Fruit fly (Drosophila melanogaster) whole organism, embryonic: ENCODE data around the gene mRpL10.
A peak's percentile ranks its signal among the peaks of the same experiment; 100 is the strongest.

Source experiments
- ATbp ChIP-seq: fragments of 200-800 bp; sonication (Bioruptor generic); optimal IDR thresholded peaks from 2 replicates; lab custom pipeline; 2017; ENCODE audit warnings: missing biosample characterization, mild to moderate bottlenecking, missing genetic modification characterization, missing genetic modification reagents
- Blimp-1 ChIP-seq: fragments of 200-800 bp; sonication (Bioruptor generic); optimal IDR thresholded peaks from 3 replicates; lab custom pipeline; 2018; ENCODE audit warnings: missing biosample characterization, missing genetic modification characterization, mild to moderate bottlenecking, moderate library complexity, missing genetic modification reagents
- CG10959 ChIP-seq: fragments of 200-800 bp; sonication (Bioruptor generic); IDR thresholded peaks from 2 replicates; pipeline ENCODE4 v1.3.6; 2022; ENCODE audit warnings: missing biosample characterization, missing genetic modification characterization
- CG11504 ChIP-seq: fragments of 200-800 bp; sonication (Bioruptor generic); optimal IDR thresholded peaks from 3 replicates; lab custom pipeline; 2019; ENCODE audit warnings: missing biosample characterization, mild to moderate bottlenecking, missing genetic modification characterization, moderate library complexity
- CG12104 ChIP-seq: fragments of 200-800 bp; sonication (Bioruptor generic); optimal IDR thresholded peaks from 3 replicates; lab custom pipeline; 2016; ENCODE audit warnings: missing biosample characterization, missing genetic modification characterization
- CG12391 ChIP-seq: fragments of 200-800 bp; sonication (Bioruptor generic); optimal IDR thresholded peaks from 3 replicates; lab custom pipeline; 2018; ENCODE audit warnings: missing biosample characterization, mild to moderate bottlenecking, missing genetic modification characterization, moderate library complexity
- CG13775 ChIP-seq: fragments of 200-800 bp; sonication (Bioruptor generic); optimal IDR thresholded peaks from 3 replicates; lab custom pipeline; 2017; ENCODE audit warnings: missing biosample characterization, mild to moderate bottlenecking, missing genetic modification characterization
- CG14441 ChIP-seq: fragments of 200-800 bp; sonication (Bioruptor generic); IDR thresholded peaks from 2 replicates; pipeline ENCODE4 v1.3.6; 2022; ENCODE audit warnings: missing biosample characterization, missing genetic modification characterization
- CG14710 ChIP-seq: fragments of 200-800 bp; sonication (Bioruptor generic); optimal IDR thresholded peaks from 3 replicates; lab custom pipeline; 2019; ENCODE audit warnings: missing biosample characterization, mild to moderate bottlenecking, missing genetic modification characterization, moderate library complexity
- CG14860 ChIP-seq: fragments of 200-800 bp; sonication (Bioruptor generic); IDR thresholded peaks from 3 replicates; pipeline ENCODE4 v1.3.6; 2022; ENCODE audit warnings: missing biosample characterization, missing genetic modification characterization; ENCODE audit not compliant: partially characterized antibody
- CG15073 ChIP-seq: fragments of 200-800 bp; sonication (Bioruptor generic); optimal IDR thresholded peaks from 2 replicates; lab custom pipeline; 2016; ENCODE audit warnings: missing biosample characterization, missing genetic modification characterization
- CG15601 ChIP-seq: fragments of 200-800 bp; sonication (Bioruptor generic); optimal IDR thresholded peaks from 3 replicates; lab custom pipeline; 2019; ENCODE audit warnings: missing biosample characterization, mild to moderate bottlenecking, missing genetic modification characterization, moderate library complexity
- CG30020 ChIP-seq: fragments of 200-800 bp; optimal IDR thresholded peaks from 2 replicates; lab custom pipeline; 2019; ENCODE audit warnings: missing biosample characterization, mild to moderate bottlenecking, missing genetic modification characterization, moderate library complexity
- CG3065 ChIP-seq: fragments of 200-800 bp; sonication (Bioruptor generic); optimal IDR thresholded peaks from 2 replicates; lab custom pipeline; 2016; ENCODE audit warnings: missing biosample characterization, missing genetic modification characterization
- CG34422 ChIP-seq: fragments of 200-800 bp; sonication (Bioruptor generic); IDR thresholded peaks from 3 replicates; pipeline ENCODE4 v1.3.6; 2022; ENCODE audit warnings: missing biosample characterization, missing genetic modification characterization
- CG3847 ChIP-seq: fragments of 200-800 bp; sonication (Bioruptor generic); IDR thresholded peaks from 2 replicates; pipeline ENCODE4 v1.3.6; 2022; ENCODE audit warnings: missing biosample characterization, missing genetic modification characterization
- CG4617 ChIP-seq: fragments of 200-800 bp; sonication (Bioruptor generic); optimal IDR thresholded peaks from 3 replicates; lab custom pipeline; 2016; ENCODE audit warnings: missing biosample characterization, missing genetic modification characterization, borderline replicate concordance
- CG6254 ChIP-seq: fragments of 200-800 bp; sonication (Bioruptor generic); optimal IDR thresholded peaks from 3 replicates; lab custom pipeline; 2017; ENCODE audit warnings: mild to moderate bottlenecking, missing biosample characterization, missing genetic modification reagents, missing genetic modification characterization
- CG8281 ChIP-seq: fragments of 200-800 bp; sonication (Bioruptor generic); optimal IDR thresholded peaks from 2 replicates; lab custom pipeline; 2018; ENCODE audit warnings: missing biosample characterization, mild to moderate bottlenecking, missing genetic modification characterization, moderate library complexity
- CG8359 ChIP-seq: fragments of 200-800 bp; sonication (Bioruptor generic); optimal IDR thresholded peaks from 2 replicates; lab custom pipeline; 2017; ENCODE audit warnings: missing biosample characterization, mild to moderate bottlenecking, missing genetic modification characterization, borderline replicate concordance
- CG8765 ChIP-seq: fragments of 200-800 bp; sonication (Bioruptor generic); IDR thresholded peaks from 2 replicates; pipeline ENCODE4 v1.3.6; 2022; ENCODE audit warnings: missing biosample characterization, missing genetic modification characterization
- CkIIα-i1 ChIP-seq: fragments of 200-800 bp; sonication (Bioruptor generic); IDR thresholded peaks from 2 replicates; pipeline ENCODE4 v1.3.6; 2022; ENCODE audit warnings: missing biosample characterization, missing genetic modification characterization
- Dip2 ChIP-seq: fragments of 200-800 bp; sonication (Bioruptor generic); IDR thresholded peaks from 2 replicates; pipeline ENCODE4 v1.3.6; 2022; ENCODE audit warnings: missing biosample characterization, missing genetic modification characterization
- Dref ChIP-seq: fragments of 200-800 bp; sonication (Bioruptor generic); IDR thresholded peaks from 2 replicates; pipeline ENCODE4 v1.3.6; 2022; ENCODE audit warnings: missing biosample characterization, missing genetic modification characterization
- E2f2 ChIP-seq: fragments of 200-800 bp; sonication (Bioruptor generic); IDR thresholded peaks from 2 replicates; pipeline ENCODE4 v1.3.6; 2022; ENCODE audit warnings: missing biosample characterization, missing genetic modification characterization
- Ets97D ChIP-seq: fragments of 200-800 bp; sonication (Bioruptor generic); optimal IDR thresholded peaks from 3 replicates; lab custom pipeline; 2016; ENCODE audit warnings: missing biosample characterization, missing genetic modification characterization
- Hey ChIP-seq: fragments of 200-800 bp; sonication (Bioruptor generic); optimal IDR thresholded peaks from 3 replicates; lab custom pipeline; 2018; ENCODE audit warnings: missing biosample characterization, mild to moderate bottlenecking, missing genetic modification characterization
- HmgZ ChIP-seq: fragments of 200-800 bp; sonication (Bioruptor generic); optimal IDR thresholded peaks from 2 replicates; lab custom pipeline; 2018; ENCODE audit warnings: missing biosample characterization, mild to moderate bottlenecking, missing genetic modification characterization
- Hr39 ChIP-seq: fragments of >200 bp; optimal IDR thresholded peaks from 2 replicates; lab custom pipeline; 2017
- MESR4 ChIP-seq: fragments of 200-800 bp; sonication (Bioruptor generic); optimal IDR thresholded peaks from 2 replicates; lab custom pipeline; 2018; ENCODE audit warnings: missing biosample characterization, mild to moderate bottlenecking, missing genetic modification characterization, moderate library complexity
- Mad ChIP-seq: fragments of 200-800 bp; sonication (Bioruptor generic); optimal IDR thresholded peaks from 2 replicates; lab custom pipeline; 2016; ENCODE audit warnings: missing biosample characterization, missing genetic modification characterization
- Med ChIP-seq: fragments of 200-800 bp; sonication (Bioruptor generic); peaks from one replicate; lab custom pipeline; 2016; ENCODE audit warnings: missing biosample characterization, missing genetic modification characterization, mild to moderate bottlenecking, inconsistent platforms, moderate library complexity
- Poxn ChIP-seq: fragments of 200-800 bp; sonication (Bioruptor generic); IDR thresholded peaks from 2 replicates; pipeline ENCODE4 v1.3.6; 2022; ENCODE audit warnings: missing biosample characterization, missing genetic modification characterization
- Rx ChIP-seq: fragments of 200-800 bp; sonication (Bioruptor generic); IDR thresholded peaks from 2 replicates; pipeline ENCODE4 v1.3.6; 2022; ENCODE audit warnings: missing biosample characterization, missing genetic modification characterization
- Six4 ChIP-seq: fragments of 200-800 bp; sonication (Bioruptor generic); optimal IDR thresholded peaks from 2 replicates; lab custom pipeline; 2016; ENCODE audit warnings: missing biosample characterization, missing genetic modification characterization
- Taf1 ChIP-seq: fragments of 200-800 bp; sonication (Bioruptor generic); IDR thresholded peaks from 2 replicates; pipeline ENCODE4 v1.3.6; 2022; ENCODE audit warnings: missing biosample characterization, missing genetic modification characterization
- Usf ChIP-seq: fragments of 200-800 bp; sonication (Bioruptor generic); optimal IDR thresholded peaks from 2 replicates; lab custom pipeline; 2017; ENCODE audit warnings: missing genotype, missing biosample characterization, missing genetic modification characterization
- ara ChIP-seq: fragments of 200-800 bp; sonication (Bioruptor generic); IDR thresholded peaks from 2 replicates; pipeline ENCODE4 v1.3.6; 2022; ENCODE audit warnings: missing biosample characterization, missing genetic modification characterization
- caup ChIP-seq: fragments of 200-800 bp; sonication (Bioruptor generic); optimal IDR thresholded peaks from 3 replicates; lab custom pipeline; 2017; ENCODE audit warnings: missing biosample characterization, mild to moderate bottlenecking, missing genetic modification characterization, moderate library complexity; ENCODE audit not compliant: severe bottlenecking
- gt ChIP-seq: fragments of 200-800 bp; sonication (Bioruptor generic); IDR thresholded peaks from 2 replicates; pipeline ENCODE4 v1.3.6; 2022; ENCODE audit warnings: missing biosample characterization, missing genetic modification characterization
- h ChIP-seq: fragments of >200 bp; optimal IDR thresholded peaks from 2 replicates; lab custom pipeline; 2017
- lov ChIP-seq, 2 experiments: fragments of 200-800 bp in 1 of 2; fragments of >200 bp in 1 of 2; sonication (Bioruptor generic) in 1 of 2; IDR thresholded peaks in 1 of 2; optimal IDR thresholded peaks in 1 of 2; 2 replicates in 1 of 2; 3 replicates in 1 of 2; pipeline versions ENCODE4 v1.3.6 to Lab custom; 2017 to 2022; ENCODE audit warnings: missing biosample characterization in 1 of 2, missing genetic modification characterization in 1 of 2
- nerfin-1 ChIP-seq: fragments of 200-800 bp; sonication (Bioruptor generic); optimal IDR thresholded peaks from 3 replicates; lab custom pipeline; 2019; ENCODE audit warnings: missing biosample characterization, mild to moderate bottlenecking, missing genetic modification characterization, moderate library complexity
- pfk ChIP-seq: fragments of 200-800 bp; sonication (Bioruptor generic); optimal IDR thresholded peaks from 2 replicates; lab custom pipeline; 2018; ENCODE audit warnings: missing biosample characterization, mild to moderate bottlenecking, missing genetic modification characterization, moderate library complexity
- salm ChIP-seq: fragments of 200-800 bp; sonication (Bioruptor generic); optimal IDR thresholded peaks from 2 replicates; lab custom pipeline; 2018; ENCODE audit warnings: missing biosample characterization, mild to moderate bottlenecking, missing genetic modification characterization
- sisA ChIP-seq: fragments of 200-800 bp; sonication (Bioruptor generic); IDR thresholded peaks from 2 replicates; pipeline ENCODE4 v1.3.6; 2022; ENCODE audit warnings: missing biosample characterization, missing genetic modification characterization
- sqz ChIP-seq: fragments of 200-800 bp; sonication (Bioruptor generic); optimal IDR thresholded peaks from 3 replicates; lab custom pipeline; 2018; ENCODE audit warnings: missing biosample characterization, mild to moderate bottlenecking, missing genetic modification characterization
- sr ChIP-seq: fragments of 200-800 bp; sonication (Bioruptor generic); IDR thresholded peaks from 3 replicates; pipeline ENCODE4 v1.3.6; 2022; ENCODE audit warnings: missing biosample characterization, missing genetic modification characterization
- trem ChIP-seq: fragments of 200-800 bp; optimal IDR thresholded peaks from 3 replicates; lab custom pipeline; 2019; ENCODE audit warnings: missing biosample characterization, mild to moderate bottlenecking, missing genetic modification characterization, moderate library complexity
- unc-4 ChIP-seq: fragments of 200-800 bp; sonication (Bioruptor generic); IDR thresholded peaks from 2 replicates; pipeline ENCODE4 v1.3.6; 2022; ENCODE audit warnings: missing biosample characterization, missing genetic modification characterization; ENCODE audit not compliant: partially characterized antibody

The mRpL10 gene

dm6 chr2L:182360-183144 is 21.0 kb upstream of the mRpL10 start (continued):
- TF ChIP-seq lov (optimal IDR thresholded peaks at IDR 0.05; lab: Kevin White, UChicago) (no peak), lov (GFP tag; IDR thresholded peaks at IDR 0.05; lab: Robert Waterston, UW) (no peak), CG12391 (tag; lab: Kevin White, UChicago) (no peak), CG3065 (no peak), HmgZ (tag; lab: Kevin White, UChicago) (no peak), Six4 (GFP tag; lab: Kevin White, UChicago) (no peak), sqz (GFP tag; lab: Kevin White, UChicago) (no peak), CkIIα-i1 (no peak), sr (GFP tag; lab: Robert Waterston, UW) (no peak), nerfin-1 (peak; percentile 38), CG15601 (tag; lab: Kevin White, UChicago) (no peak), CG14860 (GFP tag; lab: Robert Waterston, UW) (0 out of 3 replicates have a peak, but pooled peaks have one; percentile 11), caup (GFP tag; lab: Kevin White, UChicago) (no peak), Blimp-1 (GFP tag; lab: Kevin White, UChicago) (no peak), CG8359 (GFP tag; lab: Kevin White, UChicago) (no peak), CG14710 (tag; lab: Kevin White, UChicago) (no peak), CG14441 (GFP tag; lab: Robert Waterston, UW) (no peak), CG6254 (GFP tag; lab: Kevin White, UChicago) (no peak), ATbp (GFP tag; lab: Kevin White, UChicago) (no peak), sisA (GFP tag; lab: Robert Waterston, UW) (no peak), Taf1 (GFP tag; lab: Robert Waterston, UW) (no peak), unc-4 (GFP tag; lab: Robert Waterston, UW) (no peak; the same call in none of the 2 replicates), Mad (GFP tag; lab: Kevin White, UChicago) (no peak), Usf (no peak), Poxn (no peak), salm (tag; lab: Kevin White, UChicago) (no peak), Dref (GFP tag; lab: Robert Waterston, UW) (no peak), CG13775 (GFP tag; lab: Kevin White, UChicago) (no peak), pfk (no peak), CG11504 (tag; lab: Kevin White, UChicago) (peak; percentile 55), Hey (tag; lab: Kevin White, UChicago) (no peak), Hr39 (lab: Kevin White, UChicago) (no peak), CG30020 (no peak), CG34422 (no peak), h (lab: Kevin White, UChicago) (no peak), CG12104 (GFP tag; lab: Kevin White, UChicago) (no peak), CG15073 (GFP tag; lab: Kevin White, UChicago) (no peak), E2f2 (GFP tag; lab: Robert Waterston, UW) (no peak), Ets97D (GFP tag; lab: Kevin White, UChicago) (no peak), gt (GFP tag; lab: Robert Waterston, UW) (no peak), MESR4 (GFP tag; lab: Kevin White, UChicago) (no peak), CG8765 (GFP tag; lab: Robert Waterston, UW) (no peak), Rx (no peak), CG4617 (GFP tag; lab: Kevin White, UChicago) (no peak), ara (GFP tag; lab: Robert Waterston, UW) (no peak), Dip2 (no peak), Med (peak; percentile 77), trem (tag; lab: Kevin White, UChicago) (peak; percentile 40), CG10959 (no peak), CG8281 (no peak), CG3847 (GFP tag; lab: Robert Waterston, UW) (no peak)
